Fruit fly (Drosophila melanogaster) whole organism, embryonic: Measurements from ENCODE around the gene sws.

ENCODE experiments used
- Atf3 ChIP-seq: fragments of 200-800 bp; sonication (Bioruptor generic); optimal IDR thresholded peaks from 3 replicates; lab custom pipeline; 2016; ENCODE audit warnings: missing biosample characterization, missing genetic modification characterization
- Atf6 ChIP-seq: fragments of 200-800 bp; sonication (Bioruptor generic); IDR thresholded peaks from 2 replicates; pipeline ENCODE4 v1.3.6; 2022; ENCODE audit warnings: missing biosample characterization, missing genetic modification characterization
- CG10321 ChIP-seq: fragments of 200-800 bp; sonication (Bioruptor generic); IDR thresholded peaks from 2 replicates; pipeline ENCODE4 v1.3.6; 2022; ENCODE audit warnings: missing biosample characterization, missing genetic modification characterization
- CG15479 ChIP-seq: fragments of 200-800 bp; sonication (Bioruptor generic); optimal IDR thresholded peaks from 3 replicates; lab custom pipeline; 2019; ENCODE audit warnings: missing biosample characterization, mild to moderate bottlenecking, missing genetic modification characterization, moderate library complexity
- CG3065 ChIP-seq: fragments of 200-800 bp; sonication (Bioruptor generic); optimal IDR thresholded peaks from 2 replicates; lab custom pipeline; 2016; ENCODE audit warnings: missing biosample characterization, missing genetic modification characterization
- CG34376 ChIP-seq: fragments of 200-800 bp; sonication (Bioruptor generic); optimal IDR thresholded peaks from 2 replicates; lab custom pipeline; 2018; ENCODE audit warnings: missing biosample characterization, mild to moderate bottlenecking, missing genetic modification characterization
- CG4360 ChIP-seq: fragments of 200-800 bp; sonication (Bioruptor generic); IDR thresholded peaks from 2 replicates; pipeline ENCODE4 v1.3.6; 2022; ENCODE audit warnings: missing biosample characterization, missing genetic modification characterization
- CG8281 ChIP-seq: fragments of 200-800 bp; sonication (Bioruptor generic); optimal IDR thresholded peaks from 2 replicates; lab custom pipeline; 2018; ENCODE audit warnings: missing biosample characterization, mild to moderate bottlenecking, missing genetic modification characterization, moderate library complexity
- Drgx ChIP-seq: fragments of 200-800 bp; sonication (Bioruptor generic); IDR thresholded peaks from 2 replicates; pipeline ENCODE4 v1.3.6; 2022; ENCODE audit warnings: missing biosample characterization, missing genetic modification characterization
- E2f2 ChIP-seq: fragments of 200-800 bp; sonication (Bioruptor generic); IDR thresholded peaks from 2 replicates; pipeline ENCODE4 v1.3.6; 2022; ENCODE audit warnings: missing biosample characterization, missing genetic modification characterization
- Ets65A ChIP-seq: fragments of 200-800 bp; sonication (Bioruptor generic); peaks from one replicate; lab custom pipeline; 2016; ENCODE audit warnings: missing biosample characterization, missing genetic modification characterization
- GATAe ChIP-seq: fragments of 200-800 bp; sonication (Bioruptor generic); conservative IDR thresholded peaks from 2 replicates; pipeline ENCODE4 v1.3.6; 2022; ENCODE audit warnings: missing biosample characterization, missing genetic modification characterization
- Hr39 ChIP-seq: fragments of >200 bp; optimal IDR thresholded peaks from 2 replicates; lab custom pipeline; 2017
- Hr78 ChIP-seq, 2 experiments: fragments of 200-800 bp in 1 of 2; fragments of >200 bp in 1 of 2; sonication (Bioruptor generic) in 1 of 2; optimal IDR thresholded peaks; 2 replicates each; lab custom pipeline; 2017 to 2019; ENCODE audit warnings: missing biosample characterization in 2 of 2, missing genetic modification characterization in 2 of 2, mild to moderate bottlenecking in 1 of 2, moderate library complexity in 1 of 2
- Oli ChIP-seq: fragments of 200-800 bp; sonication (Bioruptor generic); optimal IDR thresholded peaks from 2 replicates; lab custom pipeline; 2018; ENCODE audit warnings: missing biosample characterization, mild to moderate bottlenecking, missing genetic modification characterization, moderate library complexity
- Pdp1 ChIP-seq, 2 experiments: fragments of 200-800 bp; sonication (Bioruptor generic); optimal IDR thresholded peaks; 3 replicates each; lab custom pipeline; 2016; ENCODE audit warnings: missing biosample characterization in 2 of 2, missing genetic modification characterization in 2 of 2, mild to moderate bottlenecking in 1 of 2, moderate library complexity in 1 of 2
- Sox102F ChIP-seq: fragments of 200-800 bp; sonication (Bioruptor generic); optimal IDR thresholded peaks from 2 replicates; lab custom pipeline; 2018; ENCODE audit warnings: missing biosample characterization, mild to moderate bottlenecking, missing genetic modification characterization, moderate library complexity
- aop ChIP-seq: fragments of 200-800 bp; sonication (Bioruptor generic); IDR thresholded peaks from 2 replicates; pipeline ENCODE4 v1.3.6; 2022; ENCODE audit warnings: missing biosample characterization, missing genetic modification characterization
- ase ChIP-seq: fragments of 200-800 bp; sonication (Bioruptor generic); IDR thresholded peaks from 3 replicates; pipeline ENCODE4 v1.3.6; 2022; ENCODE audit warnings: missing biosample characterization, missing genetic modification characterization
- cg ChIP-seq: fragments of 200-800 bp; sonication (Bioruptor generic); optimal IDR thresholded peaks from 3 replicates; lab custom pipeline; 2019; ENCODE audit warnings: missing biosample characterization, mild to moderate bottlenecking, missing genetic modification characterization, moderate library complexity
- cwo ChIP-seq: fragments of 200-800 bp; sonication (Bioruptor generic); optimal IDR thresholded peaks from 3 replicates; lab custom pipeline; 2017; ENCODE audit warnings: missing biosample characterization, missing genetic modification characterization, mild to moderate bottlenecking, moderate library complexity, missing genetic modification reagents
- exex ChIP-seq: fragments of 200-800 bp; sonication (Bioruptor generic); optimal IDR thresholded peaks from 4 replicates; lab custom pipeline; 2018; ENCODE audit warnings: missing biosample characterization, mild to moderate bottlenecking, missing genetic modification characterization, moderate library complexity
- ftz-f1 ChIP-seq: fragments of 200-800 bp; sonication (Bioruptor generic); optimal IDR thresholded peaks from 2 replicates; lab custom pipeline; 2016; ENCODE audit warnings: missing biosample characterization, missing genetic modification characterization
- grn ChIP-seq: fragments of 200-800 bp; sonication (Bioruptor generic); optimal IDR thresholded peaks from 3 replicates; lab custom pipeline; 2017; ENCODE audit warnings: missing biosample characterization, missing genetic modification characterization
- insv ChIP-seq, 2 experiments: fragments of 200-800 bp; sonication (Bioruptor generic); optimal IDR thresholded peaks; 3 replicates each; lab custom pipeline; 2016 to 2018; ENCODE audit warnings: missing biosample characterization in 2 of 2, missing genetic modification characterization in 2 of 2
- lab ChIP-seq: fragments of 200-800 bp; sonication (Bioruptor generic); optimal IDR thresholded peaks from 3 replicates; lab custom pipeline; 2017; ENCODE audit warnings: missing biosample characterization, missing genetic modification characterization, mild to moderate bottlenecking, moderate library complexity, missing genetic modification reagents
- lmd ChIP-seq: fragments of 200-800 bp; sonication (Bioruptor generic); IDR thresholded peaks from 2 replicates; pipeline ENCODE4 v1.3.6; 2022; ENCODE audit warnings: missing biosample characterization, missing genetic modification characterization
- mirr ChIP-seq: fragments of 200-800 bp; sonication (Bioruptor generic); optimal IDR thresholded peaks from 3 replicates; lab custom pipeline; 2018; ENCODE audit warnings: missing biosample characterization, mild to moderate bottlenecking, missing genetic modification characterization
- pfk ChIP-seq: fragments of 200-800 bp; sonication (Bioruptor generic); optimal IDR thresholded peaks from 2 replicates; lab custom pipeline; 2018; ENCODE audit warnings: missing biosample characterization, mild to moderate bottlenecking, missing genetic modification characterization, moderate library complexity
- pros ChIP-seq: fragments of 200-800 bp; sonication (Bioruptor generic); optimal IDR thresholded peaks from 3 replicates; lab custom pipeline; 2019; ENCODE audit warnings: missing biosample characterization, mild to moderate bottlenecking, missing genetic modification characterization, moderate library complexity
- ranshi ChIP-seq: fragments of 200-800 bp; sonication (Bioruptor generic); IDR thresholded peaks from 2 replicates; pipeline ENCODE4 v1.3.6; 2022; ENCODE audit warnings: missing biosample characterization, missing genetic modification characterization
- rib ChIP-seq: fragments of 200-800 bp; sonication (Bioruptor generic); IDR thresholded peaks from 2 replicates; pipeline ENCODE4 v1.3.6; 2022; ENCODE audit warnings: missing biosample characterization, missing genetic modification characterization
- row ChIP-seq: fragments of 200-800 bp; sonication (Bioruptor generic); IDR thresholded peaks from 3 replicates; pipeline ENCODE4 v1.3.6; 2022; ENCODE audit warnings: missing biosample characterization, missing genetic modification characterization
- salm ChIP-seq: fragments of 200-800 bp; sonication (Bioruptor generic); optimal IDR thresholded peaks from 2 replicates; lab custom pipeline; 2018; ENCODE audit warnings: missing biosample characterization, mild to moderate bottlenecking, missing genetic modification characterization
- sens ChIP-seq: fragments of 200-800 bp; sonication (Bioruptor generic); peaks from one replicate; lab custom pipeline; 2016; ENCODE audit warnings: missing biosample characterization, missing genetic modification characterization
- slbo ChIP-seq: fragments of 200-800 bp; sonication (Bioruptor generic); IDR thresholded peaks from 2 replicates; pipeline ENCODE4 v1.3.6; 2022; ENCODE audit warnings: missing biosample characterization, missing genetic modification characterization
- sqz ChIP-seq: fragments of 200-800 bp; sonication (Bioruptor generic); optimal IDR thresholded peaks from 3 replicates; lab custom pipeline; 2018; ENCODE audit warnings: missing biosample characterization, mild to moderate bottlenecking, missing genetic modification characterization
- sug ChIP-seq: fragments of 200-800 bp; optimal IDR thresholded peaks from 2 replicates; lab custom pipeline; 2019; ENCODE audit warnings: missing biosample characterization, mild to moderate bottlenecking, missing genetic modification characterization, moderate library complexity
- trem ChIP-seq: fragments of 200-800 bp; optimal IDR thresholded peaks from 3 replicates; lab custom pipeline; 2019; ENCODE audit warnings: missing biosample characterization, mild to moderate bottlenecking, missing genetic modification characterization, moderate library complexity
- tup ChIP-seq: fragments of 200-800 bp; sonication (Bioruptor generic); optimal IDR thresholded peaks from 2 replicates; lab custom pipeline; 2016; ENCODE audit warnings: missing biosample characterization, mild to moderate bottlenecking, missing genetic modification characterization, moderate library complexity
- tx ChIP-seq: fragments of 200-800 bp; sonication (Bioruptor generic); optimal IDR thresholded peaks from 2 replicates; lab custom pipeline; 2016; ENCODE audit warnings: missing biosample characterization, missing genetic modification characterization

The sws gene

dm6 chrX:7965761-7966555 is 2.1 kb downstream of the sws start:
- no peak for TF ChIP-seq Oli (tag; lab: Kevin White, UChicago)
- TF ChIP-seq grn (GFP tag; lab: Kevin White, UChicago): peak; percentile 86
- 0 out of 2 replicates have a peak, but pooled peaks have one; percentile 10 for TF ChIP-seq E2f2 (GFP tag; lab: Robert Waterston, UW)
- TF ChIP-seq CG8281: peak; percentile 30
- no peak for TF ChIP-seq row
- 0 out of 2 replicates have a peak, but pooled peaks have one; percentile 48 for TF ChIP-seq Atf6 (GFP tag; lab: Robert Waterston, UW)
- no peak for TF ChIP-seq pros (GFP tag; lab: Kevin White, UChicago)
- TF ChIP-seq CG34376: peak; percentile 79
- TF ChIP-seq slbo (GFP tag; lab: Robert Waterston, UW): 0 out of 2 replicates have a peak, but pooled peaks have one; percentile 24
- no peak for TF ChIP-seq tup (GFP tag; lab: Kevin White, UChicago)
- TF ChIP-seq rib (GFP tag; lab: Robert Waterston, UW): peak; percentile 25; the same call in 1 of the 2 replicates
- TF ChIP-seq salm (tag; lab: Kevin White, UChicago): no peak
- peak; percentile 78 to 95 for TF ChIP-seq insv (GFP tag; optimal IDR thresholded peaks at IDR 0.05; lab: Kevin White, UChicago)
- peak; percentile 99 for TF ChIP-seq cwo (GFP tag; lab: Kevin White, UChicago)
- no peak for TF ChIP-seq tx
- peak; percentile 98 for TF ChIP-seq sug
- no peak for TF ChIP-seq CG10321
- peak; percentile 10; the same call in 1 of the 2 replicates for TF ChIP-seq CG4360 (GFP tag; lab: Robert Waterston, UW)
- TF ChIP-seq Ets65A: peak; percentile 37
- TF ChIP-seq trem (tag; lab: Kevin White, UChicago): no peak
- TF ChIP-seq Atf3 (GFP tag; lab: Kevin White, UChicago): no peak
- TF ChIP-seq ranshi (GFP tag; lab: Robert Waterston, UW): 0 out of 2 replicates have a peak, but pooled peaks have one; percentile 4
- peak in 1 of 2 experiments; percentile 21 for TF ChIP-seq Pdp1 (GFP tag; optimal IDR thresholded peaks at IDR 0.05; lab: Kevin White, UChicago)
- peak; percentile 90 for TF ChIP-seq exex (tag; lab: Kevin White, UChicago)
- TF ChIP-seq lmd: no peak
- peak; percentile 73; the same call in 1 of the 2 replicates for TF ChIP-seq GATAe (GFP tag; lab: Robert Waterston, UW)
- TF ChIP-seq Drgx (GFP tag; lab: Robert Waterston, UW): peak; percentile 62
- TF ChIP-seq ftz-f1: peak; percentile 18
- TF ChIP-seq aop (GFP tag; lab: Robert Waterston, UW): no peak
- peak in 1 of 2 experiments; percentile 58 for TF ChIP-seq Hr78 (GFP tag; optimal IDR thresholded peaks at IDR 0.05; lab: Kevin White, UChicago)
- peak; percentile 76 for TF ChIP-seq mirr
- TF ChIP-seq CG3065 (GFP tag; lab: Kevin White, UChicago): no peak
- no peak for TF ChIP-seq Hr39
- TF ChIP-seq lab (GFP tag; lab: Kevin White, UChicago): peak; percentile 51
- TF ChIP-seq pfk (GFP tag; lab: Kevin White, UChicago): peak; percentile 3
- TF ChIP-seq CG15479 (GFP tag; lab: Kevin White, UChicago): peak; percentile 52
- peak; percentile 54 for TF ChIP-seq sqz (GFP tag; lab: Kevin White, UChicago)
- 0 out of 3 replicates have a peak, but pooled peaks have one; percentile 22 for TF ChIP-seq ase
- peak; percentile 40 for TF ChIP-seq sens (GFP tag; lab: Kevin White, UChicago)
- no peak for TF ChIP-seq Sox102F (GFP tag; lab: Kevin White, UChicago)
- TF ChIP-seq cg (GFP tag; lab: Kevin White, UChicago): peak; percentile 24
